Worm (Caenorhabditis elegans): ENCODE data around the gene C03A7.2.

ce11 chrV:5161792-5162191, 19.9 kb upstream of the C03A7.2 start, which contains the start of gene abu-6:
- TF ChIP-seq nhr-12 (tag; optimal IDR thresholded peaks at IDR 0.05) = no peak
- TF ChIP-seq ztf-4 (tag; optimal IDR thresholded peaks at IDR 0.05) = no peak
- no peak for TF ChIP-seq ceh-82 (tag; optimal IDR thresholded peaks at IDR 0.05)
- TF ChIP-seq pqm-1 (tag; optimal IDR thresholded peaks at IDR 0.05) = no peak
- TF ChIP-seq elt-1 (tag; optimal IDR thresholded peaks at IDR 0.05) = no peak
- TF ChIP-seq zag-1 (tag; optimal IDR thresholded peaks at IDR 0.05) = no peak
- no peak for TF ChIP-seq unc-39 (tag; optimal IDR thresholded peaks at IDR 0.05)
- TF ChIP-seq nhr-43 (tag; optimal IDR thresholded peaks at IDR 0.05; ENCODE audit: poor library complexity, severe bottlenecking) = no peak
- no peak for TF ChIP-seq egl-27 (tag; optimal IDR thresholded peaks at IDR 0.05)
- no peak for TF ChIP-seq daf-12 (tag; optimal IDR thresholded peaks at IDR 0.05)
- TF ChIP-seq nhr-28 (tag; optimal IDR thresholded peaks at IDR 0.05) = no peak
- TF ChIP-seq nhr-76 (tag; optimal IDR thresholded peaks at IDR 0.05) = no peak

Data from whole organism, L3 larva.